Fruit fly (Drosophila melanogaster): ENCODE results near the gene CG31808.

The CG31808 gene

DNA sequence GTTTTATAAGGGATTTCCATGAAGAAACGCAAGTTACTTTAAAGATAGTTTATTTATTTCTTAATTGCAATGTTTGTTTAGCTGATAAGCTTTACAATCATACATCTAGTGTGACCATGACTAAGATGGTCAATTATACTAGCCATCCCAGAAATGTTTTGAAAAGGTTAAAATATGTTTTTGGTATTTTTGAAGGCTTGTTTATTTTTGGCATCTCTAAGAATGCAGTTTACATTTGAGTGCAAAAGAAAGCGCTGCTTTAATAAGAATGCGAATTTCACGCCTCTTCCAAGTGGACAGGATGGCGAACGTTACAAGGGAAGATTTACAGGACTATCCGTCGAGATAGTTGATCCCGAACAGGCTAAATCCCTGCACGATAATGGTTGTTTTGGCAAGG lies 13.6 kb upstream of the CG31808 start, which contains the start of gene Tsen2:
Tsen2 (plus strand) TSS at position 222 of the 400 bp plus-strand sequence.
- TF ChIP-seq Smox (GFP tag; optimal IDR thresholded peaks at IDR 0.05) (no peak), CG9139 (GFP tag; optimal IDR thresholded peaks at IDR 0.05) (no peak), esn (GFP tag; optimal IDR thresholded peaks at IDR 0.05) (peak; percentile 47)

DNA sequence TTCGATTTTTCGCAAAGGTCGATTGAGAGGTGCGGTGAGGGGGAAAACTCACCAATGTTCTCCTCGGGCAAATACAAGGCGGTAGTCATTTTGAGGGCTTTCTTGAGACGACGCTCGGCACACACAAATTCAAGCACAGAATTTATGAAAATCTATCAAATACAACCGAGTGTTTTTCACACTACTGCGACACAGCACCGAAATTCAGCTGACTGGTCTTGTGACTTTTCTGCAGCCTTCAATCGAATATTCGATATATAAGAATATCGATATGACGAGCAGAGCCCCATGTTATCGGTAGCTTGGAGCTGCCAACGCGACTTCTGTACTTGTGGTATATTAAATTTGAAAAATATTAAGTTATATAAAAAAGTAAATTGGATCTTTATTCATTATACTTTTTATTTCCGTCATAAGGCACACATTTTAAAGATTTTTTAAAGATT lies 11.6 kb upstream of the CG31808 start, which contains the start of gene VhaSFD:
VhaSFD (minus strand) TSS at position 249 of the 446 bp plus-strand sequence.
- no peak for TF ChIP-seq fd85E (GFP tag; optimal IDR thresholded peaks at IDR 0.05)
- TF ChIP-seq vri (GFP tag; optimal IDR thresholded peaks at IDR 0.05) = no peak
- no peak for TF ChIP-seq pdm3 (GFP tag; optimal IDR thresholded peaks at IDR 0.05)
- TF ChIP-seq esn (GFP tag; optimal IDR thresholded peaks at IDR 0.05) = peak; percentile 32
- TF ChIP-seq Sox102F (GFP tag; optimal IDR thresholded peaks at IDR 0.05) = no peak
- TF ChIP-seq Sox14 (GFP tag; optimal IDR thresholded peaks at IDR 0.05) = no peak
- no peak for TF ChIP-seq dsx (GFP tag; optimal IDR thresholded peaks at IDR 0.05; ENCODE audit: poor library complexity, severe bottlenecking)
- TF ChIP-seq achi (GFP tag; optimal IDR thresholded peaks at IDR 0.05) = peak; percentile 33
- peak; percentile 36; the same call in 1 of the 2 replicates for TF ChIP-seq CG15336 (GFP tag; IDR thresholded peaks at IDR 0.05)
- no peak for TF ChIP-seq CG11902 (GFP tag; optimal IDR thresholded peaks at IDR 0.05)
- no peak for TF ChIP-seq CG8632 (GFP tag; optimal IDR thresholded peaks at IDR 0.05)
- peak; percentile 55 for TF ChIP-seq Eip93F (GFP tag; optimal IDR thresholded peaks at IDR 0.05)
- peak; percentile 38 for TF ChIP-seq CG3032 (tag; optimal IDR thresholded peaks at IDR 0.05)
- no peak for TF ChIP-seq CG3919 (GFP tag; optimal IDR thresholded peaks at IDR 0.05)
- peak; percentile 37 for TF ChIP-seq CG6854 (GFP tag; optimal IDR thresholded peaks at IDR 0.05)
- TF ChIP-seq CG8119 (GFP tag; IDR thresholded peaks at IDR 0.05) = no peak

DNA sequence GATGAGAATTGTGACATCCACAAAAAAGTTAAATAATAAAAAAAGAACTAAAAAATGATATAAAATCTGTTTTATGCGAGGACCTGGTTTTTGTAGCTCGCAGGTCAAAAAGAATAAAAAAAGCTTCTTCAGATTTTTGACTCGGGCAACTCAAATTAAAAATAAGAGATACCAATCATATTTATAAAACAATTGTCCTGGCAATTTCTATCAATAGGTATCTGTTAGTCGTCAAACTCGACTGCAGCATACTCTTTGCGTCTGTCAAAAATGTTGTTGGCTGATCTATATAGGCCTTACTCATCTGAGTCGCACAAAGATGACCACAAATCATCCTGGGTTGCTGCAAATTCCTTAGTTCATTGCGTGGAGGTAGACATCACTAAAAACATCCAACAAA lies 6.6 kb upstream of the CG31808 start:
- TF ChIP-seq CG10631 (GFP tag; optimal IDR thresholded peaks at IDR 0.05) (no peak), Ets96B (tag; optimal IDR thresholded peaks at IDR 0.05) (no peak), OdsH (GFP tag; optimal IDR thresholded peaks at IDR 0.05) (no peak), CG6808 (GFP tag; optimal IDR thresholded peaks at IDR 0.05) (no peak), Hr4 (GFP tag; optimal IDR thresholded peaks at IDR 0.05) (no peak), CG32006 (GFP tag; optimal IDR thresholded peaks at IDR 0.05) (no peak), Hr38 (GFP tag; optimal IDR thresholded peaks at IDR 0.05) (no peak), CG3919 (GFP tag; optimal IDR thresholded peaks at IDR 0.05) (no peak), CG34406 (GFP tag; optimal IDR thresholded peaks at IDR 0.05) (no peak)

- TF ChIP-seq CG6854 (GFP tag; optimal IDR thresholded peaks at IDR 0.05) (peak; percentile 85), CG8119 (GFP tag; IDR thresholded peaks at IDR 0.05) (peak; percentile 97), Sox102F (GFP tag; optimal IDR thresholded peaks at IDR 0.05) (peak; percentile 96), lz (GFP tag; optimal IDR thresholded peaks at IDR 0.05) (peak; percentile 95), Hr39 (GFP tag; optimal IDR thresholded peaks at IDR 0.05) (peak; percentile 95), svp (GFP tag) (peak; percentile 99), CG15336 (GFP tag; IDR thresholded peaks at IDR 0.05) (peak; percentile 97), Ets21C (GFP tag; optimal IDR thresholded peaks at IDR 0.05) (peak; percentile 92), Eip93F (GFP tag; optimal IDR thresholded peaks at IDR 0.05) (peak; percentile 95), CG3919 (GFP tag; optimal IDR thresholded peaks at IDR 0.05) (peak; percentile 98), CG10631 (GFP tag; optimal IDR thresholded peaks at IDR 0.05) (peak; percentile 97), Eip78C (GFP tag) (peak; percentile 99), spab (GFP tag; optimal IDR thresholded peaks at IDR 0.05) (peak; percentile 92), CG7368 (GFP tag; optimal IDR thresholded peaks at IDR 0.05) (peak; percentile 96), Lpt (GFP tag; optimal IDR thresholded peaks at IDR 0.05) (peak; percentile 94), CG32006 (GFP tag; optimal IDR thresholded peaks at IDR 0.05) (peak; percentile 95), CG3032 (tag; optimal IDR thresholded peaks at IDR 0.05) (peak; percentile 94), achi (GFP tag; optimal IDR thresholded peaks at IDR 0.05) (peak; percentile 97), vri (GFP tag; optimal IDR thresholded peaks at IDR 0.05) (peak; percentile 98), dac (GFP tag; optimal IDR thresholded peaks at IDR 0.05) (peak; percentile 71), CG8632 (GFP tag; optimal IDR thresholded peaks at IDR 0.05) (peak; percentile 95), Hr38 (GFP tag; optimal IDR thresholded peaks at IDR 0.05) (no peak), CG8319 (GFP tag; optimal IDR thresholded peaks at IDR 0.05) (peak; percentile 96), dsx (GFP tag; optimal IDR thresholded peaks at IDR 0.05; ENCODE audit: poor library complexity, severe bottlenecking) (peak; percentile 94), fkh (GFP tag; optimal IDR thresholded peaks at IDR 0.05) (peak; percentile 49), CG31627 (GFP tag; optimal IDR thresholded peaks at IDR 0.05) (peak; percentile 95), Met (GFP tag; optimal IDR thresholded peaks at IDR 0.05) (peak; percentile 98), CG6792 (GFP tag; optimal IDR thresholded peaks at IDR 0.05) (peak; percentile 94), salr (GFP tag; optimal IDR thresholded peaks at IDR 0.05) (peak; percentile 81 to 96)
Measured at dm6 chr2L:16720707-16721700, 5.0 kb upstream of the CG31808 start.
